Worm (Caenorhabditis elegans) whole organism, midembryonic: Measurements from ENCODE around the gene F14H12.6.

ENCODE experiments used
- T22C8.4 ChIP-seq: fragments of 200-800 bp; sonication (Bioruptor generic); IDR thresholded peaks from 2 replicates; pipeline ENCODE4 v1.3.6; 2022; ENCODE audit warnings: missing genetic modification characterization, missing compliant biosample characterization
- cog-1 ChIP-seq: sonication (generic microtip); optimal IDR thresholded peaks from 2 replicates; lab custom pipeline; 2016; ENCODE audit warnings: missing genetic modification characterization, missing compliant biosample characterization
- flt-1 ChIP-seq: fragments of 200-800 bp; sonication (Bioruptor generic); IDR thresholded peaks from 2 replicates; pipeline ENCODE4 v1.3.6; 2022; ENCODE audit warnings: missing genetic modification characterization, missing compliant biosample characterization
- klf-2 ChIP-seq: fragments of 200-800 bp; sonication (Bioruptor generic); conservative IDR thresholded peaks from 2 replicates; pipeline ENCODE4 v1.3.6; 2022; ENCODE audit warnings: missing genetic modification reagents, missing genetic modification characterization, missing compliant biosample characterization
- med-1 ChIP-seq: sonication (generic microtip); optimal IDR thresholded peaks from 2 replicates; lab custom pipeline; 2017; ENCODE audit warnings: missing genetic modification characterization, mild to moderate bottlenecking, missing compliant biosample characterization, antibody characterized with exemption, missing genetic modification reagents; ENCODE audit not compliant: insufficient read depth
- ref-1 ChIP-seq: fragments of 200-800 bp; sonication (Bioruptor generic); conservative IDR thresholded peaks from 2 replicates; pipeline ENCODE4 v1.3.6; 2022; ENCODE audit warnings: missing genetic modification reagents, missing genetic modification characterization, missing compliant biosample characterization
- tab-1 ChIP-seq: fragments of 200-800 bp; sonication (Bioruptor generic); IDR thresholded peaks from 2 replicates; pipeline ENCODE4 v1.3.6; 2022; ENCODE audit warnings: missing genetic modification characterization, missing compliant biosample characterization

DNA sequence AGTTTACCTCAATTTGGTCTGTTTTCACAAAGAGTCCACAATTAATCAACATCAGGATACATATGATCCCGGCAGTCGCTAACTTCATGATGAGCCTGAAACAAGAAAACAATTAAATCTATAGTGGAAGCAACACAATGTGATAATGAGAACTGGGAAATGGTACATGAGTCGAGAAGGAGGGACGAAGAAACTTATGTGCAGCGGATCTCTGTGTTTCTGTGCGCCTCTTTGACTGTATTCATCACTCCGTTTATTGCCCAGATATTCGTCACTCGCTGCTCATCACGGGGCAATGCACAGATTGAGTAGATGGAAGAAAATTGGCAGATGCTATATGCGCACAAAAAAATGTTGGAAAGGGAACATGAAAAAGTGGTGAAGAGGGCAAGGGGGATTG is 8.9 kb upstream of the F14H12.6 start, which contains the start of gene R160.3:
- TF ChIP-seq tab-1 (GFP tag; lab: Robert Waterston, UW) (no peak), flt-1 (GFP tag; lab: Robert Waterston, UW) (no peak), ref-1 (GFP tag; lab: Robert Waterston, UW) (no peak), med-1 (no peak), cog-1 (tag; lab: Kevin White, UChicago) (no peak), T22C8.4 (GFP tag; lab: Robert Waterston, UW) (no peak), klf-2 (GFP tag; lab: Robert Waterston, UW) (no peak)
